Fruit fly (Drosophila melanogaster) whole organism, embryonic: ENCODE measurements around the gene CG31098.

ENCODE experiments used
- B-H2 ChIP-seq: fragments of 200-800 bp; sonication (Bioruptor generic); optimal IDR thresholded peaks from 2 replicates; lab custom pipeline; 2018; ENCODE audit warnings: missing biosample characterization, mild to moderate bottlenecking, missing genetic modification characterization
- Blimp-1 ChIP-seq: fragments of 200-800 bp; sonication (Bioruptor generic); optimal IDR thresholded peaks from 3 replicates; lab custom pipeline; 2018; ENCODE audit warnings: missing biosample characterization, missing genetic modification characterization, mild to moderate bottlenecking, moderate library complexity, missing genetic modification reagents
- CG10147 ChIP-seq: fragments of 200-800 bp; sonication (Bioruptor generic); optimal IDR thresholded peaks from 2 replicates; lab custom pipeline; 2019; ENCODE audit warnings: missing biosample characterization, mild to moderate bottlenecking, missing genetic modification characterization, moderate library complexity
- CG11247 ChIP-seq: fragments of 200-800 bp; sonication (Bioruptor generic); IDR thresholded peaks from 2 replicates; pipeline ENCODE4 v1.3.6; 2022; ENCODE audit warnings: missing biosample characterization, missing genetic modification characterization
- CG11695 ChIP-seq: fragments of 200-800 bp; sonication (Bioruptor generic); IDR thresholded peaks from 3 replicates; pipeline ENCODE4 v1.3.6; 2022; ENCODE audit warnings: missing biosample characterization, missing genetic modification characterization
- CG11696 ChIP-seq: fragments of 200-800 bp; sonication (Bioruptor generic); IDR thresholded peaks from 2 replicates; pipeline ENCODE4 v1.3.6; 2022; ENCODE audit warnings: missing biosample characterization, missing genetic modification characterization
- CG1233 ChIP-seq: fragments of 200-800 bp; sonication (Bioruptor generic); optimal IDR thresholded peaks from 4 replicates; lab custom pipeline; 2018; ENCODE audit warnings: missing biosample characterization, mild to moderate bottlenecking, missing genetic modification characterization
- CG12659 ChIP-seq: fragments of 200-800 bp; sonication (Bioruptor generic); optimal IDR thresholded peaks from 3 replicates; lab custom pipeline; 2017; ENCODE audit warnings: mild to moderate bottlenecking, missing biosample characterization, missing genetic modification reagents, missing genetic modification characterization
- CG13775 ChIP-seq: fragments of 200-800 bp; sonication (Bioruptor generic); optimal IDR thresholded peaks from 3 replicates; lab custom pipeline; 2017; ENCODE audit warnings: missing biosample characterization, mild to moderate bottlenecking, missing genetic modification characterization
- CG13894 ChIP-seq: fragments of 200-800 bp; sonication (Bioruptor generic); optimal IDR thresholded peaks from 3 replicates; lab custom pipeline; 2018; ENCODE audit warnings: missing biosample characterization, mild to moderate bottlenecking, missing genetic modification characterization, moderate library complexity
- CG14014 ChIP-seq: fragments of 200-800 bp; sonication (Bioruptor generic); IDR thresholded peaks from 2 replicates; pipeline ENCODE4 v1.3.6; 2022; ENCODE audit warnings: missing biosample characterization, missing genetic modification characterization
- CG14860 ChIP-seq: fragments of 200-800 bp; sonication (Bioruptor generic); IDR thresholded peaks from 3 replicates; pipeline ENCODE4 v1.3.6; 2022; ENCODE audit warnings: missing biosample characterization, missing genetic modification characterization; ENCODE audit not compliant: partially characterized antibody
- CG17328 ChIP-seq: fragments of 200-800 bp; sonication (Bioruptor generic); IDR thresholded peaks from 2 replicates; pipeline ENCODE4 v1.3.6; 2022; ENCODE audit warnings: missing biosample characterization, missing genetic modification characterization
- CG17568 ChIP-seq: fragments of 200-800 bp; sonication (Bioruptor generic); optimal IDR thresholded peaks from 2 replicates; lab custom pipeline; 2018; ENCODE audit warnings: missing biosample characterization, mild to moderate bottlenecking, missing genetic modification characterization, moderate library complexity
- CG17612 ChIP-seq: fragments of 200-800 bp; sonication (Bioruptor generic); IDR thresholded peaks from 2 replicates; pipeline ENCODE4 v1.3.6; 2022; ENCODE audit warnings: missing biosample characterization, missing genetic modification characterization
- CG2120 ChIP-seq: fragments of 200-800 bp; sonication (Bioruptor generic); optimal IDR thresholded peaks from 3 replicates; lab custom pipeline; 2016; ENCODE audit warnings: missing biosample characterization, missing genetic modification characterization
- CG31441 ChIP-seq: fragments of 200-800 bp; sonication (Bioruptor generic); IDR thresholded peaks from 2 replicates; pipeline ENCODE4 v1.3.6; 2022; ENCODE audit warnings: missing biosample characterization, missing genetic modification characterization
- CG3281 ChIP-seq: fragments of 200-800 bp; sonication (Bioruptor generic); optimal IDR thresholded peaks from 3 replicates; lab custom pipeline; 2017; ENCODE audit warnings: missing biosample characterization, mild to moderate bottlenecking, missing genetic modification characterization
- CG3407 ChIP-seq: fragments of 200-800 bp; sonication (Bioruptor generic); optimal IDR thresholded peaks from 2 replicates; lab custom pipeline; 2018; ENCODE audit warnings: missing biosample characterization, mild to moderate bottlenecking, missing genetic modification characterization
- CG4282 ChIP-seq: fragments of 200-800 bp; sonication (Bioruptor generic); optimal IDR thresholded peaks from 2 replicates; lab custom pipeline; 2016; ENCODE audit warnings: missing biosample characterization, missing genetic modification characterization
- CG6765 ChIP-seq: fragments of 200-800 bp; sonication (Bioruptor generic); optimal IDR thresholded peaks from 3 replicates; lab custom pipeline; 2017; ENCODE audit warnings: missing biosample characterization, mild to moderate bottlenecking, missing genetic modification characterization
- CG7786 ChIP-seq: fragments of 200-800 bp; sonication (Bioruptor generic); optimal IDR thresholded peaks from 2 replicates; lab custom pipeline; 2016; ENCODE audit warnings: missing biosample characterization, missing genetic modification characterization
- CG9817 ChIP-seq: fragments of 200-800 bp; sonication (Bioruptor generic); optimal IDR thresholded peaks from 2 replicates; lab custom pipeline; 2018; ENCODE audit warnings: missing biosample characterization, mild to moderate bottlenecking, missing genetic modification characterization, moderate library complexity
- Dek ChIP-seq: fragments of 200-800 bp; sonication (Bioruptor generic); optimal IDR thresholded peaks from 3 replicates; lab custom pipeline; 2019; ENCODE audit warnings: missing biosample characterization, mild to moderate bottlenecking, missing genetic modification characterization, moderate library complexity
- Fer2 ChIP-seq: fragments of 200-800 bp; sonication (Bioruptor generic); optimal IDR thresholded peaks from 2 replicates; lab custom pipeline; 2018; ENCODE audit warnings: missing biosample characterization, mild to moderate bottlenecking, missing genetic modification characterization, moderate library complexity
- Fer3 ChIP-seq: fragments of 200-800 bp; sonication (Bioruptor generic); optimal IDR thresholded peaks from 2 replicates; lab custom pipeline; 2018; ENCODE audit warnings: missing biosample characterization, mild to moderate bottlenecking, missing genetic modification characterization, moderate library complexity
- GATAe ChIP-seq: fragments of 200-800 bp; sonication (Bioruptor generic); conservative IDR thresholded peaks from 2 replicates; pipeline ENCODE4 v1.3.6; 2022; ENCODE audit warnings: missing biosample characterization, missing genetic modification characterization
- HmgD ChIP-seq: fragments of 200-800 bp; sonication (Bioruptor generic); optimal IDR thresholded peaks from 3 replicates; lab custom pipeline; 2016; ENCODE audit warnings: missing biosample characterization, missing genetic modification characterization
- Hmr ChIP-seq: fragments of 200-800 bp; sonication (Bioruptor generic); optimal IDR thresholded peaks from 3 replicates; lab custom pipeline; 2017; ENCODE audit warnings: mild to moderate bottlenecking, missing biosample characterization, missing genetic modification reagents, missing genetic modification characterization
- NC2β ChIP-seq: fragments of 200-800 bp; sonication (Bioruptor generic); optimal IDR thresholded peaks from 2 replicates; lab custom pipeline; 2016; ENCODE audit warnings: missing biosample characterization, missing genetic modification characterization
- Nf-YC ChIP-seq: fragments of 200-800 bp; optimal IDR thresholded peaks from 3 replicates; lab custom pipeline; 2019; ENCODE audit warnings: missing biosample characterization, mild to moderate bottlenecking, missing genetic modification characterization, moderate library complexity
- Sry-δ ChIP-seq: fragments of 200-800 bp; sonication (Bioruptor generic); optimal IDR thresholded peaks from 2 replicates; lab custom pipeline; 2016; ENCODE audit warnings: missing biosample characterization, missing genetic modification characterization
- Tbp ChIP-seq: fragments of >200 bp; optimal IDR thresholded peaks from 2 replicates; lab custom pipeline; 2018; ENCODE audit warnings: missing biosample characterization, missing genetic modification characterization
- aop ChIP-seq: fragments of 200-800 bp; sonication (Bioruptor generic); IDR thresholded peaks from 2 replicates; pipeline ENCODE4 v1.3.6; 2022; ENCODE audit warnings: missing biosample characterization, missing genetic modification characterization
- bcd ChIP-seq: fragments of 200-800 bp; sonication (Bioruptor generic); optimal IDR thresholded peaks from 2 replicates; lab custom pipeline; 2017; ENCODE audit warnings: missing biosample characterization, mild to moderate bottlenecking, missing genetic modification characterization
- caup ChIP-seq: fragments of 200-800 bp; sonication (Bioruptor generic); optimal IDR thresholded peaks from 3 replicates; lab custom pipeline; 2017; ENCODE audit warnings: missing biosample characterization, mild to moderate bottlenecking, missing genetic modification characterization, moderate library complexity; ENCODE audit not compliant: severe bottlenecking
- crp ChIP-seq, 2 experiments: fragments of 200-800 bp; sonication (Bioruptor generic); optimal IDR thresholded peaks; 2 replicates in 1 of 2; 3 replicates in 1 of 2; lab custom pipeline; 2017; ENCODE audit warnings: missing biosample characterization in 2 of 2, missing genetic modification characterization in 2 of 2, mild to moderate bottlenecking in 1 of 2, moderate library complexity in 1 of 2
- dan ChIP-seq: fragments of 200-800 bp; sonication (Bioruptor generic); IDR thresholded peaks from 2 replicates; pipeline ENCODE4 v1.3.6; 2022; ENCODE audit warnings: missing biosample characterization, missing genetic modification characterization
- disco-r ChIP-seq: fragments of 200-800 bp; sonication (Bioruptor generic); optimal IDR thresholded peaks from 2 replicates; lab custom pipeline; 2016; ENCODE audit warnings: missing biosample characterization, missing genetic modification characterization
- dm ChIP-seq: fragments of 200-800 bp; sonication (Bioruptor generic); optimal IDR thresholded peaks from 3 replicates; lab custom pipeline; 2016; ENCODE audit warnings: missing biosample characterization, missing genetic modification characterization
- emc ChIP-seq: fragments of 200-800 bp; sonication (Bioruptor generic); optimal IDR thresholded peaks from 2 replicates; lab custom pipeline; 2016; ENCODE audit warnings: missing biosample characterization, missing genetic modification characterization
- fd3F ChIP-seq: fragments of 200-800 bp; sonication (Bioruptor generic); optimal IDR thresholded peaks from 2 replicates; lab custom pipeline; 2018; ENCODE audit warnings: missing biosample characterization, mild to moderate bottlenecking, missing genetic modification characterization, moderate library complexity
- hbn ChIP-seq: fragments of 200-800 bp; sonication (Bioruptor generic); IDR thresholded peaks from 2 replicates; pipeline ENCODE4 v1.3.6; 2022; ENCODE audit warnings: missing biosample characterization, missing genetic modification characterization; ENCODE audit not compliant: partially characterized antibody
- jing ChIP-seq: fragments of 200-800 bp; sonication (Bioruptor generic); optimal IDR thresholded peaks from 2 replicates; lab custom pipeline; 2018; ENCODE audit warnings: missing biosample characterization, mild to moderate bottlenecking, missing genetic modification characterization
- mirr ChIP-seq: fragments of 200-800 bp; sonication (Bioruptor generic); optimal IDR thresholded peaks from 3 replicates; lab custom pipeline; 2018; ENCODE audit warnings: missing biosample characterization, mild to moderate bottlenecking, missing genetic modification characterization
- schlank ChIP-seq: fragments of 200-800 bp; sonication (Bioruptor generic); optimal IDR thresholded peaks from 2 replicates; lab custom pipeline; 2018; ENCODE audit warnings: missing biosample characterization, mild to moderate bottlenecking, missing genetic modification characterization
- sens ChIP-seq: fragments of 200-800 bp; sonication (Bioruptor generic); peaks from one replicate; lab custom pipeline; 2016; ENCODE audit warnings: missing biosample characterization, missing genetic modification characterization
- sug ChIP-seq: fragments of 200-800 bp; optimal IDR thresholded peaks from 2 replicates; lab custom pipeline; 2019; ENCODE audit warnings: missing biosample characterization, mild to moderate bottlenecking, missing genetic modification characterization, moderate library complexity
- unpg ChIP-seq: fragments of 200-800 bp; sonication (Bioruptor generic); optimal IDR thresholded peaks from 3 replicates; lab custom pipeline; 2018; ENCODE audit warnings: missing biosample characterization, mild to moderate bottlenecking, missing genetic modification characterization, moderate library complexity
- wek ChIP-seq: fragments of 200-800 bp; sonication (Bioruptor generic); optimal IDR thresholded peaks from 3 replicates; lab custom pipeline; 2018; ENCODE audit warnings: missing biosample characterization, mild to moderate bottlenecking, missing genetic modification characterization, moderate library complexity

CG31098 gene

dm6 chr3R:25275276-25275675 is 17.5 kb downstream of the CG31098 start (continued):
- TF ChIP-seq sens (GFP tag; lab: Kevin White, UChicago) = peak; percentile 61
- TF ChIP-seq CG11695 (GFP tag; lab: Robert Waterston, UW) = 0 out of 3 replicates have a peak, but pooled peaks have one; percentile 17
- TF ChIP-seq CG11247 = no peak
- no peak for TF ChIP-seq CG17612 (GFP tag; lab: Robert Waterston, UW)
- peak; percentile 29 for TF ChIP-seq CG2120 (GFP tag; lab: Kevin White, UChicago)
- TF ChIP-seq CG7786 (GFP tag; lab: Kevin White, UChicago) = no peak
- TF ChIP-seq B-H2 (GFP tag; lab: Kevin White, UChicago) = peak; percentile 36
- TF ChIP-seq CG12659 = peak; percentile 23
- peak; percentile 1 for TF ChIP-seq unpg
- TF ChIP-seq NC2β (GFP tag; lab: Kevin White, UChicago) = no peak
- peak; percentile 69 for TF ChIP-seq mirr
- TF ChIP-seq bcd (GFP tag; lab: Kevin White, UChicago) = no peak
- TF ChIP-seq CG14860 (GFP tag; lab: Robert Waterston, UW) = no peak
- TF ChIP-seq Hmr (GFP tag; lab: Kevin White, UChicago) = peak; percentile 75
- TF ChIP-seq disco-r (GFP tag; lab: Kevin White, UChicago) = no peak
- no peak for TF ChIP-seq jing (GFP tag; lab: Kevin White, UChicago)
- TF ChIP-seq CG13775 = no peak
- TF ChIP-seq CG31441 (GFP tag; lab: Robert Waterston, UW) = no peak
- peak; percentile 32 for TF ChIP-seq Nf-YC (tag; lab: Kevin White, UChicago)
- TF ChIP-seq CG1233 (GFP tag; lab: Kevin White, UChicago) = peak; percentile 1
- no peak for TF ChIP-seq CG4282 (GFP tag; lab: Kevin White, UChicago)
- TF ChIP-seq CG11696 (GFP tag; lab: Robert Waterston, UW) = no peak
- TF ChIP-seq wek (GFP tag; lab: Kevin White, UChicago) = no peak
- peak; percentile 58 for TF ChIP-seq CG17568
- TF ChIP-seq Fer3 (tag; lab: Kevin White, UChicago) = peak; percentile 54
- TF ChIP-seq dan (GFP tag; lab: Robert Waterston, UW) = no peak
- TF ChIP-seq hbn (GFP tag; lab: Robert Waterston, UW) = no peak
- TF ChIP-seq CG14014 = peak; percentile 37; the same call in 1 of the 2 replicates
- TF ChIP-seq aop (GFP tag; lab: Robert Waterston, UW) = no peak
- peak; percentile 34 for TF ChIP-seq schlank (tag; lab: Kevin White, UChicago)
- no peak for TF ChIP-seq Tbp (GFP tag; lab: Kevin White, UChicago)
- TF ChIP-seq CG3407 (GFP tag; lab: Kevin White, UChicago) = no peak
- TF ChIP-seq CG3281 (GFP tag; lab: Kevin White, UChicago) = peak; percentile 50
- peak; percentile 26 for TF ChIP-seq CG9817 (tag; lab: Kevin White, UChicago)
- TF ChIP-seq crp (GFP tag; optimal IDR thresholded peaks at IDR 0.05; lab: Kevin White, UChicago) = no peak
- TF ChIP-seq Blimp-1 (GFP tag; lab: Kevin White, UChicago) = no peak
- peak; percentile 59 for TF ChIP-seq CG10147 (GFP tag; lab: Kevin White, UChicago)
- TF ChIP-seq sug (tag; lab: Kevin White, UChicago) = peak; percentile 77
- TF ChIP-seq Dek (tag; lab: Kevin White, UChicago) = peak; percentile 38
- peak; percentile 57 for TF ChIP-seq CG13894
- no peak for TF ChIP-seq Sry-δ (GFP tag; lab: Kevin White, UChicago)
- TF ChIP-seq caup (GFP tag; lab: Kevin White, UChicago) = peak; percentile 65
- no peak for TF ChIP-seq dm (GFP tag; lab: Kevin White, UChicago)
- no peak for TF ChIP-seq HmgD
- 0 out of 2 replicates have a peak, but pooled peaks have one; percentile 9 for TF ChIP-seq GATAe (GFP tag; lab: Robert Waterston, UW)
- TF ChIP-seq CG17328 (GFP tag; lab: Robert Waterston, UW) = no peak
- no peak for TF ChIP-seq emc (GFP tag; lab: Kevin White, UChicago)
- TF ChIP-seq Fer2 (tag; lab: Kevin White, UChicago) = no peak
- TF ChIP-seq CG6765 (GFP tag; lab: Kevin White, UChicago) = peak; percentile 68
- TF ChIP-seq fd3F = peak; percentile 50
